Fruit fly (Drosophila melanogaster) Kc167 (cell line): ENCODE measurements around the gene Lcp65Ab2.

Experiments used
- Sin3A ChIP-seq: fragments of >200 bp; optimal IDR thresholded peaks from 2 replicates; lab custom pipeline; 2018; ENCODE audit warnings: missing external identifiers
- insv ChIP-seq: fragments of >200 bp; optimal IDR thresholded peaks from 3 replicates; lab custom pipeline; 2018; ENCODE audit warnings: missing external identifiers

dm6 chr3L:6188995-6189927 is 42.8 kb downstream of the Lcp65Ab2 start, which contains the start of the genes D19A and CG7386:
- TF ChIP-seq insv (lab: Kevin White, UChicago) (no peak), Sin3A (lab: Kevin White, UChicago) (no peak)
